Worm (Caenorhabditis elegans): ENCODE data around the gene F49C5.7.
"Not testable (repeated sequence)": the region's sequence is repeated elsewhere in the genome, so short reads cannot be mapped to it uniquely, and the experiment has no call there.

F49C5.7 gene

ce11 chrII:12530958-12531357 lies 35.0 kb upstream of the F49C5.7 start, which contains the start of gene srx-120:
TSS of gene srx-120 (plus strand) at chrII:12531258.
- TF ChIP-seq ama-1 (optimal IDR thresholded peaks at IDR 0.05) (no peak), tbx-37 (GFP tag; conservative IDR thresholded peaks at IDR 0.05) (no peak), pes-1 (GFP tag; IDR thresholded peaks at IDR 0.05) (no peak), hmg-4 (GFP tag; optimal IDR thresholded peaks at IDR 0.05) (no peak), aly-1 (tag; optimal IDR thresholded peaks at IDR 0.05) (no peak), ets-7 (tag; optimal IDR thresholded peaks at IDR 0.05) (no peak), ceh-13 (GFP tag; optimal IDR thresholded peaks at IDR 0.05) (no peak), flt-1 (GFP tag; IDR thresholded peaks at IDR 0.05) (no peak), tra-4 (tag; optimal IDR thresholded peaks at IDR 0.05) (no peak), hmbx-1 (tag; optimal IDR thresholded peaks at IDR 0.05) (no peak), tbx-11 (GFP tag; IDR thresholded peaks at IDR 0.05) (no peak), scrt-1 (GFP tag; IDR thresholded peaks at IDR 0.05) (no peak), hnd-1 (tag; optimal IDR thresholded peaks at IDR 0.05) (no peak)

- TF ChIP-seq F13C5.2 (tag; optimal IDR thresholded peaks at IDR 0.05) (no peak), tra-4 (tag; optimal IDR thresholded peaks at IDR 0.05) (no peak), hmg-4 (GFP tag; optimal IDR thresholded peaks at IDR 0.05) (no peak), pes-1 (GFP tag; IDR thresholded peaks at IDR 0.05) (no peak), ama-1 (optimal IDR thresholded peaks at IDR 0.05) (no peak), hmbx-1 (tag; optimal IDR thresholded peaks at IDR 0.05) (no peak), ceh-36 (tag; optimal IDR thresholded peaks at IDR 0.05) (peak; percentile 59)
Observed at ce11 chrII:12535297-12535803, 30.6 kb upstream of the F49C5.7 start, which contains the start of gene nimk-1. TSS of gene nimk-1 (plus strand) at chrII:12535753.

- TF ChIP-seq pes-1 (GFP tag; IDR thresholded peaks at IDR 0.05); scrt-1 (GFP tag; IDR thresholded peaks at IDR 0.05); ceh-36 (tag; optimal IDR thresholded peaks at IDR 0.05): not testable (repeated sequence)
Observed at ce11 chrII:12536203-12536602, 29.7 kb upstream of the F49C5.7 start, which contains the start of gene F49C5.3. TSS of gene F49C5.3 (plus strand) at chrII:12536503.

- no peak for TF ChIP-seq ceh-36 (tag; optimal IDR thresholded peaks at IDR 0.05)
- TF ChIP-seq hmbx-1 (tag; optimal IDR thresholded peaks at IDR 0.05): no peak
Observed at ce11 chrII:12539395-12539794, 26.6 kb upstream of the F49C5.7 start.

- TF ChIP-seq tra-4 (tag; optimal IDR thresholded peaks at IDR 0.05): no peak
- no peak for TF ChIP-seq ceh-13 (GFP tag; optimal IDR thresholded peaks at IDR 0.05)
- TF ChIP-seq F13C5.2 (tag; optimal IDR thresholded peaks at IDR 0.05): no peak
- no peak for TF ChIP-seq aly-1 (tag; optimal IDR thresholded peaks at IDR 0.05)
- no peak for TF ChIP-seq tbx-11 (GFP tag; IDR thresholded peaks at IDR 0.05)
- no peak for TF ChIP-seq hmg-4 (GFP tag; optimal IDR thresholded peaks at IDR 0.05)
- TF ChIP-seq hmbx-1 (tag; optimal IDR thresholded peaks at IDR 0.05): no peak
- no peak for TF ChIP-seq scrt-1 (GFP tag; IDR thresholded peaks at IDR 0.05)
- no peak for TF ChIP-seq ets-7 (tag; optimal IDR thresholded peaks at IDR 0.05)
- no peak for TF ChIP-seq ceh-36 (tag; optimal IDR thresholded peaks at IDR 0.05)
Observed at ce11 chrII:12542594-12542997, 23.4 kb upstream of the F49C5.7 start.

ce11 chrII:12544533-12544932 lies 21.4 kb upstream of the F49C5.7 start, which contains the start of gene F49C5.9:
TSS of gene F49C5.9 (minus strand) at chrII:12544633.
- TF ChIP-seq tbx-11 (GFP tag; IDR thresholded peaks at IDR 0.05) (no peak), F13C5.2 (tag; optimal IDR thresholded peaks at IDR 0.05) (no peak), scrt-1 (GFP tag; IDR thresholded peaks at IDR 0.05) (no peak), sea-1 (GFP tag; conservative IDR thresholded peaks at IDR 0.05) (no peak), tbx-37 (GFP tag; conservative IDR thresholded peaks at IDR 0.05) (no peak)

- TF ChIP-seq ets-7 (tag; optimal IDR thresholded peaks at IDR 0.05): no peak
- TF ChIP-seq hnd-1 (tag; optimal IDR thresholded peaks at IDR 0.05): no peak
- TF ChIP-seq ama-1 (optimal IDR thresholded peaks at IDR 0.05): no peak
- no peak for TF ChIP-seq pes-1 (GFP tag; IDR thresholded peaks at IDR 0.05)
- TF ChIP-seq ceh-13 (GFP tag; optimal IDR thresholded peaks at IDR 0.05): no peak
- no peak for TF ChIP-seq aly-1 (tag; optimal IDR thresholded peaks at IDR 0.05)
- TF ChIP-seq flt-1 (GFP tag; IDR thresholded peaks at IDR 0.05): no peak
- no peak for TF ChIP-seq tra-4 (tag; optimal IDR thresholded peaks at IDR 0.05)
- no peak for TF ChIP-seq sea-1 (GFP tag; conservative IDR thresholded peaks at IDR 0.05)
- no peak for TF ChIP-seq hmg-4 (GFP tag; optimal IDR thresholded peaks at IDR 0.05)
- no peak for TF ChIP-seq B0310.2 (tag; optimal IDR thresholded peaks at IDR 0.05)
- TF ChIP-seq ceh-36 (tag; optimal IDR thresholded peaks at IDR 0.05): no peak
- TF ChIP-seq F13C5.2 (tag; optimal IDR thresholded peaks at IDR 0.05): no peak
- no peak for TF ChIP-seq scrt-1 (GFP tag; IDR thresholded peaks at IDR 0.05)
- no peak for TF ChIP-seq tbx-37 (GFP tag; conservative IDR thresholded peaks at IDR 0.05)
- TF ChIP-seq hmbx-1 (tag; optimal IDR thresholded peaks at IDR 0.05): no peak
- no peak for TF ChIP-seq tbx-11 (GFP tag; IDR thresholded peaks at IDR 0.05)
Observed at ce11 chrII:12546413-12546812, 19.5 kb upstream of the F49C5.7 start, which contains the start of the genes F49C5.5 and F49C5.10. TSS of gene F49C5.5 (minus strand) at chrII:12546513. TSS of gene F49C5.10 (plus strand) at chrII:12546756.

DNA sequence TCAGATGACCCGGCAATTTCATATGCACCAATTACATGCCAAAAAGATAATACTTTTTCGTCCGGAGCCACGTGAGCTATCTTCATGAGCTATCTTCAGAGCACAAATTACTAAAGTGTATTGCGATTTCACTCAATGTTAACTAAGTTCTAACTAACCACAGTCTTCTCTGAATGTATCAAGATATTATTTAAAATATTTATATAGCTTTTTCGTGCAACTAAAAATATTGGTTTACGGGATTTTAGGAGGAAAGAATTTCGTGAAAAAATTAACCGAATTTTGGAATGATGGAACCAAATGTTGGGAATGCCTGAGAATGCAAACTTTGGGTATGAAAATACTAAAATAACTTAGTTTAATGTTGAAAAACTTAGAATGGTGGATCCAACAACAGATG lies 18.4 kb upstream of the F49C5.7 start, which contains the start of gene F49C5.16:
F49C5.16 (plus strand) TSS at position 301 of the 400 bp plus-strand sequence.
- TF ChIP-seq ama-1 (optimal IDR thresholded peaks at IDR 0.05) (no peak), flt-1 (GFP tag; IDR thresholded peaks at IDR 0.05) (no peak), F13C5.2 (tag; optimal IDR thresholded peaks at IDR 0.05) (no peak), hmbx-1 (tag; optimal IDR thresholded peaks at IDR 0.05) (no peak)

ce11 chrII:12549613-12550012 lies 16.3 kb upstream of the F49C5.7 start:
- TF ChIP-seq F13C5.2 (tag; optimal IDR thresholded peaks at IDR 0.05) (no peak), tbx-37 (GFP tag; conservative IDR thresholded peaks at IDR 0.05) (no peak), hmg-4 (GFP tag; optimal IDR thresholded peaks at IDR 0.05) (no peak), flt-1 (GFP tag; IDR thresholded peaks at IDR 0.05) (no peak), ceh-36 (tag; optimal IDR thresholded peaks at IDR 0.05) (no peak), hnd-1 (tag; optimal IDR thresholded peaks at IDR 0.05) (no peak), ceh-13 (GFP tag; optimal IDR thresholded peaks at IDR 0.05) (no peak), ama-1 (optimal IDR thresholded peaks at IDR 0.05) (no peak)
